Worm (Caenorhabditis elegans) whole organism, L4/young adult: ENCODE results near the gene C55A6.4.

ENCODE experiments used
- W03F9.2 ChIP-seq: fragments of 150-350 bp; optimal IDR thresholded peaks from 2 replicates; lab custom pipeline; 2014; ENCODE audit warnings: missing biosample characterization, missing genetic modification characterization
- dao-5 ChIP-seq: sonication (generic microtip); optimal IDR thresholded peaks from 2 replicates; lab custom pipeline; 2016; ENCODE audit warnings: missing genotype, missing genetic modification characterization, moderate library complexity, missing compliant biosample characterization
- him-1 ChIP-seq: sonication (generic microtip); optimal IDR thresholded peaks from 2 replicates; lab custom pipeline; 2016; ENCODE audit warnings: missing genotype, missing genetic modification reagents, missing genetic modification characterization, missing compliant biosample characterization

DNA sequence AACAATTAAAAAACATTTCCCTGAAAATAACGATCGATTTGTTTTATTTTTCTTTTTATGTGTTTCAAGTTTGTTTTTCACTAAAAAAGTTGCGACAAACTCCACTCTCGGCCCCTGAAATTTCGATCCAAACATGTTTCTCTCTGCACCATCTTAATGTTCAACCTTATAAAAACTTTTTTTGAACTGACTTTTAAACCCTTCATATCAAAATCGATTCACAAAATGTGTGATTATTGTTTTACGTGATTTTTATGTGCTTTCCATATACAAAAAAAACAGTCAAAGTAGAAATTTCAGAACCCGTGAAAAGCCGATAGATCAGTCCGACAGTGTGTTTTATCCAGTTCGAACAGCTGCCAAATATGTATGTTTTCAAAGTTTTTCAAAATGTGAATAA lies 9.8 kb upstream of the C55A6.4 start, which contains the start of gene ccch-1:
- TF ChIP-seq dao-5 (tag; lab: Kevin White, UChicago) (no peak), him-1 (tag; lab: Kevin White, UChicago) (no peak), W03F9.2 (tag; lab: Kevin White, UChicago) (no peak)
